Worm (Caenorhabditis elegans) whole organism, mixed stage, embryonic: ENCODE results near the gene srx-63.

Experiments used
- M03D4.4 ChIP-seq: sonication (generic microtip); optimal IDR thresholded peaks from 2 replicates; lab custom pipeline; 2017; ENCODE audit warnings: mild to moderate bottlenecking, missing genetic modification characterization, missing compliant biosample characterization
- bed-3 ChIP-seq: fragments of 200-800 bp; sonication (Bioruptor generic); optimal IDR thresholded peaks from 3 replicates; lab custom pipeline; 2018; ENCODE audit warnings: mild to moderate bottlenecking, missing genetic modification characterization, moderate library complexity, missing compliant biosample characterization
- blmp-1 ChIP-seq: fragments of 150-350 bp; optimal IDR thresholded peaks from 2 replicates; lab custom pipeline; 2014; ENCODE audit warnings: missing biosample characterization, missing genetic modification characterization
- ceh-39 ChIP-seq: fragments of 150-350 bp; optimal IDR thresholded peaks from 2 replicates; lab custom pipeline; 2014; ENCODE audit warnings: missing biosample characterization, missing genetic modification characterization
- ceh-43 ChIP-seq: fragments of 200-800 bp; sonication (Bioruptor generic); optimal IDR thresholded peaks from 2 replicates; lab custom pipeline; 2018; ENCODE audit warnings: mild to moderate bottlenecking, missing genetic modification characterization, moderate library complexity, missing compliant biosample characterization
- ceh-83 ChIP-seq: fragments of 200-800 bp; sonication (Bioruptor generic); optimal IDR thresholded peaks from 2 replicates; lab custom pipeline; 2018; ENCODE audit warnings: mild to moderate bottlenecking, missing genetic modification characterization, missing compliant biosample characterization
- ces-1 ChIP-seq: fragments of 150-350 bp; optimal IDR thresholded peaks from 2 replicates; lab custom pipeline; 2014; ENCODE audit warnings: missing biosample characterization, missing genetic modification reagents, missing genetic modification characterization
- cnd-1 ChIP-seq: fragments of 200-800 bp; sonication (Bioruptor generic); optimal IDR thresholded peaks from 2 replicates; lab custom pipeline; 2018; ENCODE audit warnings: mild to moderate bottlenecking, missing genetic modification characterization, missing compliant biosample characterization
- drap-1 ChIP-seq: fragments of 200-800 bp; sonication (Bioruptor generic); optimal IDR thresholded peaks from 3 replicates; lab custom pipeline; 2018; ENCODE audit warnings: mild to moderate bottlenecking, missing genetic modification characterization, missing compliant biosample characterization
- elt-1 ChIP-seq: sonication (generic microtip); optimal IDR thresholded peaks from 2 replicates; lab custom pipeline; 2017; ENCODE audit warnings: missing genetic modification characterization, mild to moderate bottlenecking, missing compliant biosample characterization, antibody characterized with exemption, moderate library complexity, borderline replicate concordance; ENCODE audit not compliant: insufficient read depth
- flh-1 ChIP-seq: fragments of 200-800 bp; sonication (Bioruptor generic); optimal IDR thresholded peaks from 2 replicates; lab custom pipeline; 2018; ENCODE audit warnings: mild to moderate bottlenecking, missing genetic modification characterization, moderate library complexity, missing compliant biosample characterization
- ham-2 ChIP-seq: fragments of 200-800 bp; sonication (Bioruptor generic); optimal IDR thresholded peaks from 2 replicates; lab custom pipeline; 2018; ENCODE audit warnings: mild to moderate bottlenecking, missing genetic modification characterization, missing compliant biosample characterization
- hlh-1 ChIP-seq: fragments of 150-350 bp; optimal IDR thresholded peaks from 2 replicates; lab custom pipeline; 2014; ENCODE audit warnings: missing biosample characterization, missing genetic modification reagents, missing genetic modification characterization
- lin-13 ChIP-seq: fragments of 150-350 bp; optimal IDR thresholded peaks from 2 replicates; lab custom pipeline; 2014; ENCODE audit warnings: missing biosample characterization, missing genetic modification characterization
- lin-32 ChIP-seq: fragments of 200-800 bp; sonication (Bioruptor generic); optimal IDR thresholded peaks from 2 replicates; lab custom pipeline; 2018; ENCODE audit warnings: mild to moderate bottlenecking, missing genetic modification characterization, missing compliant biosample characterization
- lsy-2 ChIP-seq: fragments of 150-350 bp; optimal IDR thresholded peaks from 2 replicates; lab custom pipeline; 2014; ENCODE audit warnings: missing biosample characterization, missing genetic modification characterization
- mep-1 ChIP-seq: fragments of 150-350 bp; optimal IDR thresholded peaks from 2 replicates; lab custom pipeline; 2017; ENCODE audit warnings: missing biosample characterization, missing genetic modification reagents, missing genetic modification characterization, inconsistent platforms
- mls-2 ChIP-seq: sonication (generic microtip); optimal IDR thresholded peaks from 2 replicates; lab custom pipeline; 2016; ENCODE audit warnings: mild to moderate bottlenecking, missing genetic modification characterization, moderate library complexity, missing compliant biosample characterization
- nhr-12 ChIP-seq: fragments of 150-350 bp; optimal IDR thresholded peaks from 2 replicates; lab custom pipeline; 2014; ENCODE audit warnings: missing biosample characterization, missing genetic modification characterization
- nhr-2 ChIP-seq: fragments of 150-350 bp; optimal IDR thresholded peaks from 2 replicates; lab custom pipeline; 2014; ENCODE audit warnings: missing biosample characterization, missing genetic modification characterization
- nhr-237 ChIP-seq: fragments of 150-350 bp; optimal IDR thresholded peaks from 2 replicates; lab custom pipeline; 2014; ENCODE audit warnings: missing biosample characterization, missing genetic modification characterization
- nhr-28 ChIP-seq: fragments of 150-350 bp; optimal IDR thresholded peaks from 2 replicates; lab custom pipeline; 2014; ENCODE audit warnings: missing biosample characterization, missing genetic modification characterization
- nhr-76 ChIP-seq: sonication (generic microtip); optimal IDR thresholded peaks from 2 replicates; lab custom pipeline; 2017; ENCODE audit warnings: missing biosample characterization, missing genetic modification characterization
- pha-4 ChIP-seq: fragments of 150-350 bp; optimal IDR thresholded peaks from 2 replicates; lab custom pipeline; 2018; ENCODE audit warnings: missing biosample characterization, missing genetic modification reagents, missing genetic modification characterization
- sem-2 ChIP-seq: fragments of 200-800 bp; sonication (Bioruptor generic); optimal IDR thresholded peaks from 2 replicates; lab custom pipeline; 2018; ENCODE audit warnings: mild to moderate bottlenecking, missing genetic modification characterization, missing compliant biosample characterization
- snpc-4 ChIP-seq: fragments of 150-350 bp; optimal IDR thresholded peaks from 2 replicates; lab custom pipeline; 2014; ENCODE audit warnings: missing biosample characterization, missing genetic modification characterization
- sptf-1 ChIP-seq: sonication (generic microtip); optimal IDR thresholded peaks from 2 replicates; lab custom pipeline; 2017; ENCODE audit warnings: mild to moderate bottlenecking, missing genetic modification characterization, moderate library complexity, missing compliant biosample characterization
- tbx-8 ChIP-seq: fragments of 200-800 bp; sonication (Bioruptor generic); optimal IDR thresholded peaks from 2 replicates; lab custom pipeline; 2018; ENCODE audit warnings: mild to moderate bottlenecking, missing genetic modification characterization, moderate library complexity, missing compliant biosample characterization
- zip-8 ChIP-seq: fragments of 150-350 bp; optimal IDR thresholded peaks from 2 replicates; lab custom pipeline; 2014; ENCODE audit warnings: missing biosample characterization, missing genetic modification characterization
- ztf-11 ChIP-seq: fragments of 150-350 bp; optimal IDR thresholded peaks from 2 replicates; lab custom pipeline; 2014; ENCODE audit warnings: missing biosample characterization, missing genetic modification characterization

The srx-63 gene

DNA sequence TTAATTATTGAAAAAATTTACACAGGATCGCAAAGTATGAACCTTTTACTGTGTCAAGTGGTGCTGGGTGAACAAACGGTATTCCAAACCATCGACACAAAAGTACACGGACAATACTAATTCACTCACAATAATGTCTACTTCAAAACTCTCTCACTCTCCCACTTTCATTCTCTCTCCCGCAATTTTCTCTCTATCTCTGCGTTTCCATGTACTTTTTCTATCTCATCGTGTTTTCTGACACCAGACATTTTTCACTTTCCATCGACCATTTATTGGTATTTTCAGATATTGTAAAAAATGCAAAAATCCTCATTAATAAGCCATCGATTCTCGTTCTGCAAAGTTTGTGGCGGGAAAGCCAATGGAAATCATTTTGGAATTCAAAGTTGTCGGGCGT, 25.6 kb upstream of the srx-63 start, which contains the start of gene nhr-156:
Gene nhr-156, plus strand, starts transcription at position 266 of the 400 bp plus-strand sequence.
- TF ChIP-seq pha-4 (tag; lab: Kevin White, UChicago) (no peak), tbx-8 (GFP tag; lab: Kevin White, UChicago) (no peak), nhr-76 (tag; lab: Kevin White, UChicago) (no peak), elt-1 (tag; lab: Kevin White, UChicago) (no peak), bed-3 (GFP tag; lab: Kevin White, UChicago) (no peak), ceh-43 (no peak), ztf-11 (tag; lab: Kevin White, UChicago) (no peak), lsy-2 (no peak), snpc-4 (tag; lab: Kevin White, UChicago) (no peak), sptf-1 (tag; lab: Kevin White, UChicago) (no peak), nhr-237 (tag; lab: Kevin White, UChicago) (no peak), blmp-1 (tag; lab: Kevin White, UChicago) (no peak)

DNA sequence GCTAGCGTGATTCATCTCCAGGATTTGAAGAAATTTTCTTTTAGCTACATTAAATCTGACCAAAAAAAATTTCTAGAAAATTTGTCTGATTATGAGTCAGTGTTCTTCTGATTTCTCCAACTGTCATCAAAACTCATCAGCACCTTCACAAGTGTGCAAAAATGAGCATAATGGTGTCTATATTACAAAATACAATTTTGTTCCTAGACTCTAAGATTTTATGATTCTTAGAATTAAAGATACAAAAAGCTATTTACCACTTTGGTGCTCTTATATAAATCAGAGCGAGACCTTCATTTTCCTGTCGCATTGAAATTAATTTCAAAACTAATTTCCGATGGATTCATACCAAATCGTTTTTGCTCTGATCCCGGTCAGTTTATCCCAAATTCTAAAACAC, 19.0 kb upstream of the srx-63 start, which contains the start of gene srx-68:
Gene srx-68, plus strand, starts transcription at position 301 of the 400 bp plus-strand sequence.
- TF ChIP-seq hlh-1 (tag; lab: Kevin White, UChicago) (no peak), ces-1 (GFP tag; lab: Kevin White, UChicago) (no peak), bed-3 (GFP tag; lab: Kevin White, UChicago) (no peak), lin-32 (no peak), lin-13 (tag; lab: Kevin White, UChicago) (no peak), pha-4 (tag; lab: Kevin White, UChicago) (no peak), nhr-12 (tag; lab: Kevin White, UChicago) (no peak)

DNA sequence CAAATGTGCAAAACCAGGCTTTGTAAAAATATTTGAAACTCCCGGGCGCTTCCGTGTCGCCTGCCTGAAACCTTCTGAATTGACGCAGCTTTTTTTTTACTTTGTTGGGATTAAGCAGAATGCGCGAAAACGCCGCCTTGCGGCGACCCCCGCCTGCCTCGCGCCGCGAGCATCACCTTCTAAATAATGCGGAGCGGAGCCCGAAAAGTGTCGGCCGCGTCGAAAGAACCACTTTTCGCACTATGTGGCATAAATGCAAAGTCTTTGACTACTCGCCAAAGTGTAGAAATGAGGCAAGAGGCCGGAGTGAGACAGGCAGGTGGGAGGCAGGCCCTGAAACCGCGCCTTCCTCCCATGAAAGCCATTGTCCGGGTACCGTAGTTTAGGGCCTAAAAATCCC, 18.3 kb upstream of the srx-63 start:
- TF ChIP-seq ceh-39 (tag; lab: Kevin White, UChicago) (no peak), mls-2 (tag; lab: Kevin White, UChicago) (no peak), zip-8 (tag; lab: Kevin White, UChicago) (no peak), lsy-2 (no peak)

- TF ChIP-seq snpc-4 (tag; lab: Kevin White, UChicago) (no peak), sem-2 (GFP tag; lab: Kevin White, UChicago) (no peak), drap-1 (GFP tag; lab: Kevin White, UChicago) (no peak), ceh-83 (GFP tag; lab: Kevin White, UChicago) (no peak), M03D4.4 (tag; lab: Kevin White, UChicago) (no peak), nhr-237 (tag; lab: Kevin White, UChicago) (no peak), lin-32 (no peak), ztf-11 (tag; lab: Kevin White, UChicago) (no peak), mep-1 (tag; lab: Kevin White, UChicago) (no peak), zip-8 (tag; lab: Kevin White, UChicago) (no peak), ham-2 (GFP tag; lab: Kevin White, UChicago) (no peak), nhr-2 (tag; lab: Kevin White, UChicago) (no peak), hlh-1 (tag; lab: Kevin White, UChicago) (no peak), nhr-28 (tag; lab: Kevin White, UChicago) (no peak), tbx-8 (GFP tag; lab: Kevin White, UChicago) (no peak), nhr-76 (tag; lab: Kevin White, UChicago) (no peak), sptf-1 (tag; lab: Kevin White, UChicago) (no peak), flh-1 (GFP tag; lab: Kevin White, UChicago) (no peak), bed-3 (GFP tag; lab: Kevin White, UChicago) (no peak), cnd-1 (tag; lab: Kevin White, UChicago) (no peak)
- TF ChIP-seq, all 35 proteins: peak for 0
Measured at ce11 chrV:3916480-3916879, 14.9 kb upstream of the srx-63 start, which contains the start of gene srx-67. srx-67 (plus strand) TSS chrV:3916780.

- TF ChIP-seq ham-2 (GFP tag; lab: Kevin White, UChicago) (no peak), elt-1 (tag; lab: Kevin White, UChicago) (no peak), nhr-76 (tag; lab: Kevin White, UChicago) (no peak), nhr-28 (tag; lab: Kevin White, UChicago) (no peak), mls-2 (tag; lab: Kevin White, UChicago) (no peak), pha-4 (tag; lab: Kevin White, UChicago) (no peak)
- TF ChIP-seq, all 35 proteins: peak for 0
Measured at ce11 chrV:3919289-3919688, 12.1 kb upstream of the srx-63 start, which contains the start of gene srx-66. srx-66 (plus strand) TSS chrV:3919589.
